Fruit fly (Drosophila melanogaster) whole organism, embryonic: ENCODE data around the gene mmy.
A peak's percentile ranks its signal among the peaks of the same experiment; 100 is the strongest.

Experiments
- B-H2 ChIP-seq: fragments of 200-800 bp; sonication (Bioruptor generic); optimal IDR thresholded peaks from 2 replicates; lab custom pipeline; 2018; ENCODE audit warnings: missing biosample characterization, mild to moderate bottlenecking, missing genetic modification characterization
- BEAF-32 ChIP-seq: fragments of 200-800 bp; sonication (Bioruptor generic); optimal IDR thresholded peaks from 3 replicates; lab custom pipeline; 2017; ENCODE audit warnings: missing biosample characterization, missing genetic modification characterization, mild to moderate bottlenecking, moderate library complexity, missing genetic modification reagents
- CG10654 ChIP-seq: fragments of 200-800 bp; sonication (Bioruptor generic); optimal IDR thresholded peaks from 2 replicates; lab custom pipeline; 2016; ENCODE audit warnings: missing biosample characterization, missing genetic modification characterization
- CG11504 ChIP-seq: fragments of 200-800 bp; sonication (Bioruptor generic); optimal IDR thresholded peaks from 3 replicates; lab custom pipeline; 2019; ENCODE audit warnings: missing biosample characterization, mild to moderate bottlenecking, missing genetic modification characterization, moderate library complexity
- CG11695 ChIP-seq: fragments of 200-800 bp; sonication (Bioruptor generic); IDR thresholded peaks from 3 replicates; pipeline ENCODE4 v1.3.6; 2022; ENCODE audit warnings: missing biosample characterization, missing genetic modification characterization
- CG12391 ChIP-seq: fragments of 200-800 bp; sonication (Bioruptor generic); optimal IDR thresholded peaks from 3 replicates; lab custom pipeline; 2018; ENCODE audit warnings: missing biosample characterization, mild to moderate bottlenecking, missing genetic modification characterization, moderate library complexity
- CG13123 ChIP-seq: fragments of 200-800 bp; sonication (Bioruptor generic); optimal IDR thresholded peaks from 2 replicates; lab custom pipeline; 2016; ENCODE audit warnings: missing biosample characterization, missing genetic modification characterization
- CG15479 ChIP-seq: fragments of 200-800 bp; sonication (Bioruptor generic); optimal IDR thresholded peaks from 3 replicates; lab custom pipeline; 2019; ENCODE audit warnings: missing biosample characterization, mild to moderate bottlenecking, missing genetic modification characterization, moderate library complexity
- CG15514 ChIP-seq: fragments of 200-800 bp; sonication (Bioruptor generic); optimal IDR thresholded peaks from 3 replicates; lab custom pipeline; 2017; ENCODE audit warnings: missing biosample characterization, missing genetic modification characterization, mild to moderate bottlenecking, moderate library complexity, missing genetic modification reagents
- CG17385 ChIP-seq: fragments of 200-800 bp; sonication (Bioruptor generic); optimal IDR thresholded peaks from 3 replicates; lab custom pipeline; 2018; ENCODE audit warnings: missing biosample characterization, mild to moderate bottlenecking, missing genetic modification characterization
- CG17829 ChIP-seq: fragments of 200-800 bp; optimal IDR thresholded peaks from 2 replicates; lab custom pipeline; 2019; ENCODE audit warnings: missing biosample characterization, mild to moderate bottlenecking, missing genetic modification characterization, moderate library complexity
- CG18011 ChIP-seq: fragments of 200-800 bp; sonication (Bioruptor generic); optimal IDR thresholded peaks from 2 replicates; lab custom pipeline; 2017; ENCODE audit warnings: missing biosample characterization, missing genetic modification characterization, mild to moderate bottlenecking, moderate library complexity, missing genotype
- CG18262 ChIP-seq: fragments of 200-800 bp; optimal IDR thresholded peaks from 3 replicates; lab custom pipeline; 2019; ENCODE audit warnings: missing biosample characterization, mild to moderate bottlenecking, missing genetic modification characterization, moderate library complexity
- CG2120 ChIP-seq: fragments of 200-800 bp; sonication (Bioruptor generic); optimal IDR thresholded peaks from 3 replicates; lab custom pipeline; 2016; ENCODE audit warnings: missing biosample characterization, missing genetic modification characterization
- CG2875 ChIP-seq: fragments of 200-800 bp; sonication (Bioruptor generic); optimal IDR thresholded peaks from 2 replicates; lab custom pipeline; 2017; ENCODE audit warnings: missing biosample characterization, mild to moderate bottlenecking, missing genetic modification characterization, missing genetic modification reagents
- CG3163 ChIP-seq: fragments of 200-800 bp; sonication (Bioruptor generic); optimal IDR thresholded peaks from 3 replicates; lab custom pipeline; 2016; ENCODE audit warnings: missing biosample characterization, missing genetic modification characterization
- CG3847 ChIP-seq: fragments of 200-800 bp; sonication (Bioruptor generic); IDR thresholded peaks from 2 replicates; pipeline ENCODE4 v1.3.6; 2022; ENCODE audit warnings: missing biosample characterization, missing genetic modification characterization
- CG42726 ChIP-seq: fragments of 200-800 bp; sonication (Bioruptor generic); IDR thresholded peaks from 2 replicates; pipeline ENCODE4 v1.3.6; 2022; ENCODE audit warnings: missing biosample characterization, missing genetic modification characterization; ENCODE audit not compliant: partially characterized antibody
- CG4617 ChIP-seq: fragments of 200-800 bp; sonication (Bioruptor generic); optimal IDR thresholded peaks from 3 replicates; lab custom pipeline; 2016; ENCODE audit warnings: missing biosample characterization, missing genetic modification characterization, borderline replicate concordance
- CG6683 ChIP-seq: fragments of 200-800 bp; sonication (Bioruptor generic); optimal IDR thresholded peaks from 2 replicates; lab custom pipeline; 2017; ENCODE audit warnings: missing biosample characterization, mild to moderate bottlenecking, missing genetic modification characterization, missing genetic modification reagents
- CTCF ChIP-seq: fragments of 200-800 bp; sonication (Bioruptor generic); optimal IDR thresholded peaks from 2 replicates; lab custom pipeline; 2017; ENCODE audit warnings: missing biosample characterization, mild to moderate bottlenecking, missing genetic modification characterization, moderate library complexity
- D19A ChIP-seq: fragments of 200-800 bp; optimal IDR thresholded peaks from 3 replicates; lab custom pipeline; 2019; ENCODE audit warnings: missing biosample characterization, mild to moderate bottlenecking, missing genetic modification characterization, moderate library complexity
- D19B ChIP-seq: fragments of 200-800 bp; sonication (Bioruptor generic); optimal IDR thresholded peaks from 2 replicates; lab custom pipeline; 2017; ENCODE audit warnings: missing biosample characterization, mild to moderate bottlenecking, missing genetic modification characterization
- Dbx ChIP-seq: fragments of 200-800 bp; sonication (Bioruptor generic); IDR thresholded peaks from 3 replicates; pipeline ENCODE4 v1.3.6; 2022; ENCODE audit warnings: missing biosample characterization, missing genetic modification characterization
- Deaf1 ChIP-seq: fragments of 200-800 bp; optimal IDR thresholded peaks from 3 replicates; lab custom pipeline; 2019; ENCODE audit warnings: missing biosample characterization, mild to moderate bottlenecking, missing genetic modification characterization, moderate library complexity
- Drgx ChIP-seq: fragments of 200-800 bp; sonication (Bioruptor generic); IDR thresholded peaks from 2 replicates; pipeline ENCODE4 v1.3.6; 2022; ENCODE audit warnings: missing biosample characterization, missing genetic modification characterization
- ERR ChIP-seq: fragments of 200-800 bp; sonication (Bioruptor generic); optimal IDR thresholded peaks from 2 replicates; lab custom pipeline; 2016; ENCODE audit warnings: missing biosample characterization, missing genetic modification characterization
- Hand ChIP-seq: fragments of 200-800 bp; sonication (Bioruptor generic); optimal IDR thresholded peaks from 2 replicates; lab custom pipeline; 2017; ENCODE audit warnings: mild to moderate bottlenecking, missing biosample characterization, missing genetic modification reagents, missing genetic modification characterization
- Hr78 ChIP-seq, 2 experiments: fragments of 200-800 bp in 1 of 2; fragments of >200 bp in 1 of 2; sonication (Bioruptor generic) in 1 of 2; optimal IDR thresholded peaks; 2 replicates each; lab custom pipeline; 2017 to 2019; ENCODE audit warnings: missing biosample characterization in 2 of 2, missing genetic modification characterization in 2 of 2, mild to moderate bottlenecking in 1 of 2, moderate library complexity in 1 of 2
- Lpt ChIP-seq: fragments of >200 bp; optimal IDR thresholded peaks from 2 replicates; lab custom pipeline; 2018; ENCODE audit warnings: missing biosample characterization, missing genetic modification characterization
- Max ChIP-seq: fragments of 200-800 bp; sonication (Bioruptor generic); optimal IDR thresholded peaks from 2 replicates; lab custom pipeline; 2016; ENCODE audit warnings: missing biosample characterization, mild to moderate bottlenecking, missing genetic modification characterization
- NfI ChIP-seq: fragments of 200-800 bp; sonication (Bioruptor generic); optimal IDR thresholded peaks from 3 replicates; lab custom pipeline; 2018; ENCODE audit warnings: missing biosample characterization, mild to moderate bottlenecking, missing genetic modification characterization, moderate library complexity
- Sox102F ChIP-seq: fragments of 200-800 bp; sonication (Bioruptor generic); optimal IDR thresholded peaks from 2 replicates; lab custom pipeline; 2018; ENCODE audit warnings: missing biosample characterization, mild to moderate bottlenecking, missing genetic modification characterization, moderate library complexity
- Vsx1 ChIP-seq: fragments of 200-800 bp; sonication (Bioruptor generic); optimal IDR thresholded peaks from 2 replicates; lab custom pipeline; 2017; ENCODE audit warnings: missing biosample characterization, mild to moderate bottlenecking, missing genetic modification characterization, missing genetic modification reagents
- abd-A ChIP-seq: fragments of 200-800 bp; sonication (Bioruptor generic); optimal IDR thresholded peaks from 3 replicates; lab custom pipeline; 2019; ENCODE audit warnings: missing biosample characterization, mild to moderate bottlenecking, missing genetic modification characterization, moderate library complexity
- bbx ChIP-seq: fragments of 200-800 bp; sonication (Bioruptor generic); IDR thresholded peaks from 2 replicates; pipeline ENCODE4 v1.3.6; 2022; ENCODE audit warnings: missing biosample characterization, missing genetic modification characterization; ENCODE audit not compliant: partially characterized antibody
- cad ChIP-seq: fragments of >200 bp; optimal IDR thresholded peaks from 2 replicates; lab custom pipeline; 2017; ENCODE audit warnings: missing biosample characterization, missing genetic modification characterization
- dmrt99B ChIP-seq: fragments of 200-800 bp; sonication (Bioruptor generic); optimal IDR thresholded peaks from 2 replicates; lab custom pipeline; 2018; ENCODE audit warnings: missing biosample characterization, mild to moderate bottlenecking, missing genetic modification characterization, moderate library complexity
- ham ChIP-seq: fragments of 200-800 bp; sonication (Bioruptor generic); IDR thresholded peaks from 2 replicates; pipeline ENCODE4 v1.3.6; 2022; ENCODE audit warnings: missing biosample characterization, missing genetic modification characterization
- lab ChIP-seq: fragments of 200-800 bp; sonication (Bioruptor generic); optimal IDR thresholded peaks from 3 replicates; lab custom pipeline; 2017; ENCODE audit warnings: missing biosample characterization, missing genetic modification characterization, mild to moderate bottlenecking, moderate library complexity, missing genetic modification reagents
- lilli ChIP-seq: fragments of 200-800 bp; sonication (Bioruptor generic); optimal IDR thresholded peaks from 3 replicates; lab custom pipeline; 2016; ENCODE audit warnings: missing biosample characterization, missing genetic modification characterization
- nerfin-1 ChIP-seq: fragments of 200-800 bp; sonication (Bioruptor generic); optimal IDR thresholded peaks from 3 replicates; lab custom pipeline; 2019; ENCODE audit warnings: missing biosample characterization, mild to moderate bottlenecking, missing genetic modification characterization, moderate library complexity
- oc ChIP-seq: fragments of 200-800 bp; sonication (Bioruptor generic); optimal IDR thresholded peaks from 2 replicates; lab custom pipeline; 2018; ENCODE audit warnings: missing biosample characterization, mild to moderate bottlenecking, missing genetic modification characterization, moderate library complexity
- p53 ChIP-seq: fragments of 200-800 bp; sonication (Bioruptor generic); optimal IDR thresholded peaks from 2 replicates; lab custom pipeline; 2016; ENCODE audit warnings: missing biosample characterization, missing genetic modification characterization
- pnt ChIP-seq: fragments of 200-800 bp; sonication (Bioruptor generic); optimal IDR thresholded peaks from 3 replicates; lab custom pipeline; 2016; ENCODE audit warnings: missing biosample characterization, missing genetic modification characterization
- sd ChIP-seq: fragments of 200-800 bp; sonication (Bioruptor generic); optimal IDR thresholded peaks from 3 replicates; lab custom pipeline; 2018; ENCODE audit warnings: missing biosample characterization, mild to moderate bottlenecking, missing genetic modification characterization, moderate library complexity
- usp ChIP-seq: fragments of >200 bp; optimal IDR thresholded peaks from 2 replicates; lab custom pipeline; 2017; ENCODE audit warnings: missing biosample characterization, missing genetic modification characterization

The mmy gene

DNA sequence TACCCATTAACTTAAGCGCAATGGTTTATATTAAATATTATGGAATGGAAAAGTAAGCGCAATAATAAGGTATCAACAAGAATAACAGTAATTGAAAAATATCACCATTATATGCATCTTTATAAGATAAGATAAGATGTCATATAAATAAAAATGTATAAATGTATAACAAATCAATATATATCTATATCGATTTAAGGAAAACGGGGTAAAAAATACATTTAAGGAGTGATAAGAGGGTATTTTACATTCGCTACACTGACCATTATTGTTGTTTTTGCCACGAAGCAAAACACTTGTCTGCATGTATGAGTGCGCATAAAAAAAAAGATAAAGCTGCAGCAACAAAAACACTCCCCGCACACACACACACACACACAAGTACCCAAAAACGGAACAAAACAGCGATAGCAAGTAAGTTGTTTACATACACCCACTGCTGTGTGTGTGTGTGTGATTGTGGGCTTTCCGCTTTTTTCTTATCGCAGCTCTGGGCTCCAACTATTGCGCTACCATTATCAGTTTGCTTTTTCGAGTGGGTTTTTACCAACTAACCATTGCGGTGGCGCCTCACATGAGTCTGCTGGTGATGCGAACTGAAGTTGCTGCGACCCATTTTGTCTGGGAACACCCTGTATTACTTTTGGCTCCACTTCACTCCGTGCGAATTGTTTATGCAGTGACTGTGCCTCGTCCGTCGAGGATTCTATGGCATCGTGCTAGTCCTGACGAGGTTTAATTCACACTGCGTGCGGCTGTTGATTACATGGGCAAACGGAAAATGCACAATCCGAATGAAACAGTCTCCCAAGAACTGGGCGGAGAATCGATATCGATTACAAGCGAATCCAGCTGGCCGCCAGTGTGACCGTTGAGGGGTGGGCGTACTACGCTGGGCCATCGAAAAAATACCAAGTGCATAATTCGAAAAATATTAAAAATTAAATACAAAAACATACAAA is at the start of gene mmy (continued):
- TF ChIP-seq Deaf1 (peak; percentile 24), NfI (GFP tag; lab: Kevin White, UChicago) (peak; percentile 27), dmrt99B (peak; percentile 81), CG15479 (GFP tag; lab: Kevin White, UChicago) (peak; percentile 83), CG3163 (GFP tag; lab: Kevin White, UChicago) (peak; percentile 39), Hand (peak; percentile 56), CG6683 (GFP tag; lab: Kevin White, UChicago) (no peak), p53 (GFP tag; lab: Kevin White, UChicago) (no peak), cad (no peak), BEAF-32 (GFP tag; lab: Kevin White, UChicago) (peak; percentile 43), pnt (GFP tag; lab: Kevin White, UChicago) (no peak), nerfin-1 (tag; lab: Kevin White, UChicago) (peak; percentile 34), CG2875 (GFP tag; lab: Kevin White, UChicago) (no peak), CG11695 (GFP tag; lab: Robert Waterston, UW) (peak; percentile 52; the same call in 2 of the 3 replicates), ham (no peak), lilli (GFP tag; lab: Kevin White, UChicago) (peak; percentile 15), B-H2 (GFP tag; lab: Kevin White, UChicago) (peak; percentile 35), Dbx (GFP tag; lab: Robert Waterston, UW) (no peak), lab (GFP tag; lab: Kevin White, UChicago) (peak; percentile 49), Lpt (GFP tag; lab: Kevin White, UChicago) (no peak), usp (GFP tag; lab: Kevin White, UChicago) (no peak), CTCF (peak; percentile 64), CG2120 (GFP tag; lab: Kevin White, UChicago) (peak; percentile 37), D19B (peak; percentile 98), bbx (GFP tag; lab: Robert Waterston, UW) (no peak; the same call in 1 of the 2 replicates), CG13123 (GFP tag; lab: Kevin White, UChicago) (no peak), oc (tag; lab: Kevin White, UChicago) (peak; percentile 7), sd (tag; lab: Kevin White, UChicago) (peak; percentile 22), Vsx1 (no peak), CG3847 (GFP tag; lab: Robert Waterston, UW) (0 out of 2 replicates have a peak, but pooled peaks have one; percentile 13), CG4617 (GFP tag; lab: Kevin White, UChicago) (peak; percentile 85), Drgx (peak; percentile 71), D19A (peak; percentile 74), CG15514 (GFP tag; lab: Kevin White, UChicago) (peak; percentile 36), Max (GFP tag; lab: Kevin White, UChicago) (no peak), ERR (peak; percentile 50), Hr78 (GFP tag; optimal IDR thresholded peaks at IDR 0.05; lab: Kevin White, UChicago) (peak in 1 of 2 experiments; percentile 57), abd-A (peak; percentile 56), CG10654 (GFP tag; lab: Kevin White, UChicago) (no peak), CG17385 (peak; percentile 47), CG42726 (GFP tag; lab: Robert Waterston, UW) (peak; percentile 50; the same call in 1 of the 2 replicates), CG11504 (tag; lab: Kevin White, UChicago) (peak; percentile 78), CG12391 (tag; lab: Kevin White, UChicago) (peak; percentile 67), CG17829 (tag; lab: Kevin White, UChicago) (peak; percentile 14), CG18262 (tag; lab: Kevin White, UChicago) (peak; percentile 68), Sox102F (GFP tag; lab: Kevin White, UChicago) (peak; percentile 72), CG18011 (no peak)
